Fruit fly (Drosophila melanogaster) Kc167 (cell line): ENCODE results near the gene blp.

Source experiments
- Sin3A ChIP-seq: fragments of >200 bp; optimal IDR thresholded peaks from 2 replicates; lab custom pipeline; 2018; ENCODE audit warnings: missing external identifiers
- h ChIP-seq: fragments of >200 bp; optimal IDR thresholded peaks from 3 replicates; lab custom pipeline; 2018; ENCODE audit warnings: missing external identifiers
- psq ChIP-seq: fragments of >200 bp; optimal IDR thresholded peaks from 2 replicates; lab custom pipeline; 2017; ENCODE audit warnings: missing external identifiers
- ttk ChIP-seq: sonication (Bioruptor generic); optimal IDR thresholded peaks from 2 replicates; lab custom pipeline; 2017; ENCODE audit warnings: missing external identifiers

DNA sequence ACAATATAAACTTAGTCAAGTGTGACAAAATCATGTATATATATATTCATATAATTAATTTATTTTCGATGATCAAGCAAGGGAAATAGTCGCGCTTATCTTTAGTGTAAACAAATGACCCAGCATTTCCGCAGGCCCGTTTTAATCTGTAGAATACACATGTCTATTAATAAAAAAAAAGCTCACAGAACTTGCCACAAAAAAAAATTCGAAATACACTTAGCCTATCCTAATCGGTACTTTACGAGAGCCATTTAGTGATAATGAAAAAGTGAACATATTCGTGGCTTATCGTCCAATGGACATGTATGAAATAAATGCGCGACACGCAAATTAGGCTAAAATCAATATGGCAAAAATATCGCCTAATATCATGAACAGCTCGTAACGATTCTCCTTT, 41.5 kb downstream of the blp start:
- TF ChIP-seq Sin3A (lab: Kevin White, UChicago) (no peak), h (lab: Kevin White, UChicago) (no peak), ttk (lab: Kevin White, UChicago) (no peak), psq (lab: Kevin White, UChicago) (no peak)
